Worm (Caenorhabditis elegans) whole organism, L1 larva: ENCODE results near the gene C34C12.1.

Experiments
- C34B4.2 ChIP-seq: sonication (generic microtip); optimal IDR thresholded peaks from 2 replicates; lab custom pipeline; 2017; ENCODE audit warnings: mild to moderate bottlenecking, missing genetic modification characterization, missing compliant biosample characterization
- alr-1 ChIP-seq: fragments of 200-800 bp; sonication (Bioruptor generic); optimal IDR thresholded peaks from 2 replicates; lab custom pipeline; 2018; ENCODE audit warnings: borderline replicate concordance, mild to moderate bottlenecking, missing genetic modification characterization, missing compliant biosample characterization
- ama-1 ChIP-seq: fragments of 150-350 bp; optimal IDR thresholded peaks from 2 replicates; lab custom pipeline; 2014
- ceh-63 ChIP-seq: fragments of 200-800 bp; sonication (Bioruptor generic); optimal IDR thresholded peaks from 2 replicates; lab custom pipeline; 2018; ENCODE audit warnings: mild to moderate bottlenecking, missing genetic modification characterization, missing compliant biosample characterization
- ceh-82 ChIP-seq, 3 experiments: fragments of 150-350 bp in 1 of 3; sonication (generic microtip) in 2 of 3; optimal IDR thresholded peaks; 2 replicates each; lab custom pipeline; 2014 to 2017; ENCODE audit warnings: missing biosample characterization in 3 of 3, missing genetic modification characterization in 3 of 3
- dpl-1 ChIP-seq, 3 experiments: fragments of 150-350 bp in 2 of 3; sonication (generic microtip) in 1 of 3; optimal IDR thresholded peaks; 2 replicates each; lab custom pipeline; 2014 to 2017; ENCODE audit warnings: missing biosample characterization in 3 of 3, missing genetic modification characterization in 3 of 3, missing genetic modification reagents in 3 of 3
- efl-1 ChIP-seq, 4 experiments: fragments of 150-350 bp; optimal IDR thresholded peaks in 3 of 4; peaks in 1 of 4; 1 replicate in 1 of 4; 2 replicates in 3 of 4; lab custom pipeline; 2014; ENCODE audit warnings: missing biosample characterization in 2 of 4, missing genetic modification characterization in 2 of 4, missing genetic modification reagents in 2 of 4
- efl-3 ChIP-seq: fragments of 200-800 bp; sonication (Bioruptor generic); optimal IDR thresholded peaks from 2 replicates; lab custom pipeline; 2018; ENCODE audit warnings: mild to moderate bottlenecking, missing genetic modification characterization, missing compliant biosample characterization
- egl-13 ChIP-seq: sonication (generic microtip); optimal IDR thresholded peaks from 2 replicates; lab custom pipeline; 2016; ENCODE audit warnings: missing genotype, missing genetic modification reagents, missing genetic modification characterization, missing compliant biosample characterization
- elt-2 ChIP-seq: sonication (generic microtip); optimal IDR thresholded peaks from 2 replicates; lab custom pipeline; 2016; ENCODE audit warnings: missing genetic modification characterization, mild to moderate bottlenecking, inconsistent platforms, missing compliant biosample characterization, missing genetic modification reagents
- elt-3 ChIP-seq, 6 experiments: fragments of 150-350 bp in 1 of 6; sonication (generic microtip); optimal IDR thresholded peaks; 2 replicates each; lab custom pipeline; 2017 to 2018; ENCODE audit warnings: missing biosample characterization in 6 of 6, missing genetic modification characterization in 6 of 6, inconsistent platforms in 1 of 6
- ets-5 ChIP-seq: fragments of 200-800 bp; sonication (Bioruptor generic); IDR thresholded peaks from 2 replicates; pipeline ENCODE4 v1.3.6; 2022; ENCODE audit warnings: missing genetic modification characterization, missing compliant biosample characterization
- fkh-4 ChIP-seq: sonication (generic microtip); optimal IDR thresholded peaks from 2 replicates; lab custom pipeline; 2016; ENCODE audit warnings: missing compliant biosample characterization, missing genetic modification characterization, borderline replicate concordance
- fos-1 ChIP-seq: fragments of 150-350 bp; optimal IDR thresholded peaks from 2 replicates; lab custom pipeline; 2014; ENCODE audit warnings: missing biosample characterization, missing genetic modification characterization
- grh-1 ChIP-seq: fragments of 200-800 bp; sonication (Bioruptor generic); IDR thresholded peaks from 2 replicates; pipeline ENCODE4 v1.3.6; 2022; ENCODE audit warnings: missing genetic modification reagents, missing genetic modification characterization, missing compliant biosample characterization
- hlh-17 ChIP-seq: fragments of 200-800 bp; sonication (Bioruptor generic); optimal IDR thresholded peaks from 2 replicates; lab custom pipeline; 2018; ENCODE audit warnings: missing genetic modification characterization, mild to moderate bottlenecking, missing compliant biosample characterization, moderate library complexity, borderline replicate concordance
- hpl-2 ChIP-seq: fragments of 150-350 bp; optimal IDR thresholded peaks from 2 replicates; lab custom pipeline; 2014; ENCODE audit warnings: missing biosample characterization, missing genetic modification reagents, missing genetic modification characterization
- irx-1 ChIP-seq: sonication (generic microtip); optimal IDR thresholded peaks from 2 replicates; lab custom pipeline; 2016; ENCODE audit warnings: missing genetic modification characterization, missing compliant biosample characterization
- jun-1 ChIP-seq: fragments of 150-350 bp; optimal IDR thresholded peaks from 2 replicates; lab custom pipeline; 2014; ENCODE audit warnings: missing biosample characterization, missing genetic modification reagents, missing genetic modification characterization
- lin-14 ChIP-seq: fragments of 200-800 bp; sonication (Bioruptor generic); optimal IDR thresholded peaks from 2 replicates; lab custom pipeline; 2018; ENCODE audit warnings: mild to moderate bottlenecking, missing genetic modification characterization, moderate library complexity, missing compliant biosample characterization
- lin-15B ChIP-seq: fragments of 150-350 bp; sonication (generic microtip); optimal IDR thresholded peaks from 3 replicates; lab custom pipeline; 2014; ENCODE audit warnings: missing biosample characterization, missing genetic modification characterization
- lin-35 ChIP-seq, 2 experiments: fragments of 150-350 bp; optimal IDR thresholded peaks; 2 replicates each; lab custom pipeline; 2014; ENCODE audit warnings: missing biosample characterization in 2 of 2, missing genetic modification characterization in 2 of 2, missing genetic modification reagents in 2 of 2
- lin-39 ChIP-seq: fragments of 150-350 bp; optimal IDR thresholded peaks from 2 replicates; lab custom pipeline; 2014; ENCODE audit warnings: missing biosample characterization, missing genetic modification reagents, missing genetic modification characterization
- lsy-2 ChIP-seq, 2 experiments: fragments of 150-350 bp; optimal IDR thresholded peaks; 2 replicates each; lab custom pipeline; 2014; ENCODE audit warnings: missing biosample characterization in 2 of 2, missing genetic modification characterization in 2 of 2
- mab-9 ChIP-seq: fragments of 200-800 bp; sonication (Bioruptor generic); IDR thresholded peaks from 2 replicates; pipeline ENCODE4 v1.3.6; 2022; ENCODE audit warnings: missing genetic modification reagents, missing genetic modification characterization, missing compliant biosample characterization
- mdl-1 ChIP-seq, 2 experiments: fragments of 150-350 bp; optimal IDR thresholded peaks; 2 replicates each; lab custom pipeline; 2014 to 2017; ENCODE audit warnings: missing biosample characterization in 2 of 2, missing genetic modification characterization in 2 of 2, inconsistent platforms in 1 of 2
- mef-2 ChIP-seq: fragments of 150-350 bp; optimal IDR thresholded peaks from 2 replicates; lab custom pipeline; 2014; ENCODE audit warnings: missing biosample characterization, missing genetic modification characterization
- mep-1 ChIP-seq: fragments of 150-350 bp; optimal IDR thresholded peaks from 2 replicates; lab custom pipeline; 2014; ENCODE audit warnings: missing biosample characterization, missing genetic modification characterization
- nhr-11 ChIP-seq: fragments of 150-350 bp; optimal IDR thresholded peaks from 2 replicates; lab custom pipeline; 2014; ENCODE audit warnings: missing biosample characterization, missing genetic modification characterization
- nhr-20 ChIP-seq: sonication (generic microtip); optimal IDR thresholded peaks from 2 replicates; lab custom pipeline; 2016; ENCODE audit warnings: mild to moderate bottlenecking, missing genetic modification characterization, missing compliant biosample characterization
- nhr-237 ChIP-seq: fragments of 150-350 bp; optimal IDR thresholded peaks from 2 replicates; lab custom pipeline; 2014; ENCODE audit warnings: missing biosample characterization, missing genetic modification characterization
- nhr-47 ChIP-seq: sonication (generic microtip); optimal IDR thresholded peaks from 2 replicates; lab custom pipeline; 2016; ENCODE audit warnings: mild to moderate bottlenecking, missing genetic modification characterization, moderate library complexity, missing compliant biosample characterization
- nhr-71 ChIP-seq: sonication (generic microtip); optimal IDR thresholded peaks from 2 replicates; lab custom pipeline; 2016; ENCODE audit warnings: mild to moderate bottlenecking, missing genetic modification characterization, moderate library complexity, missing compliant biosample characterization
- nhr-77 ChIP-seq: fragments of 150-350 bp; optimal IDR thresholded peaks from 2 replicates; lab custom pipeline; 2014; ENCODE audit warnings: missing biosample characterization, missing genetic modification characterization
- nhr-84 ChIP-seq: sonication (generic microtip); optimal IDR thresholded peaks from 2 replicates; lab custom pipeline; 2017; ENCODE audit warnings: missing biosample characterization, missing genetic modification characterization
- nhr-90 ChIP-seq: sonication (generic microtip); optimal IDR thresholded peaks from 2 replicates; lab custom pipeline; 2016; ENCODE audit warnings: mild to moderate bottlenecking, missing genetic modification characterization, missing compliant biosample characterization; ENCODE audit not compliant: poor library complexity
- pqm-1 ChIP-seq: sonication (generic microtip); optimal IDR thresholded peaks from 3 replicates; lab custom pipeline; 2017; ENCODE audit warnings: missing biosample characterization, missing genetic modification characterization
- skn-1 ChIP-seq: fragments of 150-350 bp; optimal IDR thresholded peaks from 2 replicates; lab custom pipeline; 2014; ENCODE audit warnings: missing biosample characterization, missing genetic modification characterization
- tlp-1 ChIP-seq: fragments of 150-350 bp; optimal IDR thresholded peaks from 2 replicates; lab custom pipeline; 2014; ENCODE audit warnings: missing biosample characterization, missing genetic modification characterization
- unc-62 ChIP-seq: fragments of 150-350 bp; optimal IDR thresholded peaks from 2 replicates; lab custom pipeline; 2014; ENCODE audit warnings: missing biosample characterization, missing genetic modification reagents, missing genetic modification characterization
- unc-98 ChIP-seq: fragments of 200-800 bp; sonication (Bioruptor generic); IDR thresholded peaks from 2 replicates; pipeline ENCODE4 v1.3.6; 2022; ENCODE audit warnings: missing genetic modification characterization, missing compliant biosample characterization
- vab-15 ChIP-seq: sonication (generic microtip); optimal IDR thresholded peaks from 2 replicates; lab custom pipeline; 2017; ENCODE audit warnings: missing genotype, mild to moderate bottlenecking, missing genetic modification characterization, missing compliant biosample characterization
- zip-4 ChIP-seq: fragments of 200-800 bp; sonication (Bioruptor generic); optimal IDR thresholded peaks from 2 replicates; lab custom pipeline; 2018; ENCODE audit warnings: mild to moderate bottlenecking, missing genetic modification characterization, moderate library complexity, missing compliant biosample characterization
- ztf-11 ChIP-seq, 2 experiments: sonication (generic microtip); optimal IDR thresholded peaks; 2 replicates each; lab custom pipeline; 2016 to 2017; ENCODE audit warnings: missing genetic modification characterization in 2 of 2, missing biosample characterization in 1 of 2, missing compliant biosample characterization in 1 of 2

The C34C12.1 gene

ce11 chrIII:3429761-3430160 lies 24.4 kb upstream of the C34C12.1 start:
- no peak for TF ChIP-seq dpl-1 (GFP tag; optimal IDR thresholded peaks at IDR 0.05; lab: Kevin White, UChicago)
- no peak for TF ChIP-seq irx-1 (tag; lab: Kevin White, UChicago)
- TF ChIP-seq skn-1 (tag; lab: Kevin White, UChicago) = no peak
- no peak for TF ChIP-seq grh-1 (GFP tag; lab: Robert Waterston, UW)
- TF ChIP-seq efl-3 (GFP tag; lab: Kevin White, UChicago) = no peak
- no peak for TF ChIP-seq pqm-1 (tag; lab: Kevin White, UChicago)
- no peak for TF ChIP-seq mab-9
- no peak for TF ChIP-seq fkh-4 (tag; lab: Kevin White, UChicago)
- no peak for TF ChIP-seq nhr-237 (tag; lab: Kevin White, UChicago)
- TF ChIP-seq elt-2 = no peak
- TF ChIP-seq vab-15 (tag; lab: Kevin White, UChicago) = no peak
- no peak for TF ChIP-seq nhr-84 (tag; lab: Kevin White, UChicago)
- TF ChIP-seq, all 84 proteins: peak for 0

- TF ChIP-seq mab-9 (no peak), skn-1 (tag; lab: Kevin White, UChicago) (no peak), ama-1 (no peak), lsy-2 (tag; optimal IDR thresholded peaks at IDR 0.05; lab: Kevin White, UChicago) (no peak), lin-39 (tag; lab: Kevin White, UChicago) (no peak), irx-1 (tag; lab: Kevin White, UChicago) (no peak), nhr-90 (no peak), pqm-1 (tag; lab: Kevin White, UChicago) (no peak), egl-13 (tag; lab: Kevin White, UChicago) (no peak)
- TF ChIP-seq, all 84 proteins: peak for 0
These were observed 23.5 kb upstream of the C34C12.1 start for ce11 chrIII:3430667-3431066.

ce11 chrIII:3431385-3431784 lies 22.8 kb upstream of the C34C12.1 start, which contains the start of gene K01A11.1:
K01A11.1 (minus strand) TSS chrIII:3431485.
- TF ChIP-seq ets-5 = no peak
- TF ChIP-seq mef-2 (tag; lab: Kevin White, UChicago) = no peak
- no peak for TF ChIP-seq nhr-237 (tag; lab: Kevin White, UChicago)
- TF ChIP-seq lin-15B (tag; lab: Kevin White, UChicago) = no peak
- TF ChIP-seq mab-9 = no peak
- TF ChIP-seq nhr-77 (tag; lab: Kevin White, UChicago) = no peak
- TF ChIP-seq nhr-20 (tag; lab: Kevin White, UChicago) = no peak
- TF ChIP-seq lin-14 (GFP tag; lab: Kevin White, UChicago) = no peak
- TF ChIP-seq hpl-2 = no peak
- TF ChIP-seq zip-4 (GFP tag; lab: Kevin White, UChicago) = no peak
- TF ChIP-seq ama-1 = no peak
- TF ChIP-seq tlp-1 (tag; lab: Kevin White, UChicago) = no peak
- no peak for TF ChIP-seq skn-1 (tag; lab: Kevin White, UChicago)
- no peak for TF ChIP-seq nhr-11 (tag; lab: Kevin White, UChicago)
- TF ChIP-seq mdl-1 (tag; optimal IDR thresholded peaks at IDR 0.05; lab: Kevin White, UChicago) = no peak
- TF ChIP-seq, all 84 proteins: peak for 0

ce11 chrIII:3435152-3435551 lies 19.0 kb upstream of the C34C12.1 start:
- TF ChIP-seq fos-1 (tag; lab: Kevin White, UChicago) (no peak), nhr-47 (tag; lab: Kevin White, UChicago) (no peak), nhr-90 (peak; percentile 0), hlh-17 (GFP tag; lab: Kevin White, UChicago) (no peak), unc-62 (GFP tag; lab: Kevin White, UChicago) (no peak), ceh-82 (tag; optimal IDR thresholded peaks at IDR 0.05; lab: Kevin White, UChicago) (no peak), elt-3 (tag; optimal IDR thresholded peaks at IDR 0.05; lab: Kevin White, UChicago) (peak in 5 of 6 experiments; percentile 37 to 92 (median 44)), efl-1 (optimal IDR thresholded peaks at IDR 0.05; lab: Kevin White, UChicago) (no peak), efl-1 (GFP tag; optimal IDR thresholded peaks at IDR 0.05 in 1 of 2; lab: Kevin White, UChicago) (no peak), nhr-71 (tag; lab: Kevin White, UChicago) (peak; percentile 41), mab-9 (no peak), vab-15 (tag; lab: Kevin White, UChicago) (no peak), lin-35 (GFP tag; optimal IDR thresholded peaks at IDR 0.05; lab: Kevin White, UChicago) (no peak), jun-1 (no peak), irx-1 (tag; lab: Kevin White, UChicago) (no peak), unc-98 (GFP tag; lab: Robert Waterston, UW) (no peak), dpl-1 (GFP tag; optimal IDR thresholded peaks at IDR 0.05; lab: Kevin White, UChicago) (no peak), mep-1 (no peak), fkh-4 (tag; lab: Kevin White, UChicago) (no peak), alr-1 (tag; lab: Kevin White, UChicago) (no peak), ceh-63 (GFP tag; lab: Kevin White, UChicago) (no peak), ztf-11 (tag; optimal IDR thresholded peaks at IDR 0.05; lab: Kevin White, UChicago) (no peak), nhr-237 (tag; lab: Kevin White, UChicago) (no peak), C34B4.2 (tag; lab: Kevin White, UChicago) (no peak), nhr-77 (tag; lab: Kevin White, UChicago) (no peak), ets-5 (no peak)
